Worm (Caenorhabditis elegans) whole organism, L4 larva: ENCODE results near the gene bcl-11.

Experiments
- D1046.2 ChIP-seq: fragments of 200-800 bp; sonication (Bioruptor generic); IDR thresholded peaks from 2 replicates; pipeline ENCODE4 v1.3.6; 2022; ENCODE audit warnings: missing genetic modification characterization, missing compliant biosample characterization
- F49E8.2 ChIP-seq: sonication (generic microtip); optimal IDR thresholded peaks from 2 replicates; lab custom pipeline; 2016; ENCODE audit warnings: missing compliant biosample characterization, mild to moderate bottlenecking, missing genetic modification characterization, borderline replicate concordance
- T20F7.1 ChIP-seq: fragments of 200-800 bp; sonication (Bioruptor generic); optimal IDR thresholded peaks from 2 replicates; lab custom pipeline; 2018; ENCODE audit warnings: mild to moderate bottlenecking, missing genetic modification characterization, missing compliant biosample characterization
- Y5F2A.4 ChIP-seq: fragments of 200-800 bp; sonication (Bioruptor generic); optimal IDR thresholded peaks from 2 replicates; lab custom pipeline; 2018; ENCODE audit warnings: mild to moderate bottlenecking, missing genetic modification characterization, missing compliant biosample characterization
- ZK337.2 ChIP-seq: fragments of 200-800 bp; sonication (Bioruptor generic); IDR thresholded peaks from 2 replicates; pipeline ENCODE4 v1.3.6; 2022; ENCODE audit warnings: missing genetic modification reagents, missing genetic modification characterization, missing compliant biosample characterization
- ZK546.5 ChIP-seq, 2 experiments: sonication (generic microtip); optimal IDR thresholded peaks; 2 replicates each; lab custom pipeline; 2017; ENCODE audit warnings: missing biosample characterization in 2 of 2, missing genetic modification characterization in 2 of 2
- arid-1 ChIP-seq: fragments of 200-800 bp; sonication (Bioruptor generic); conservative IDR thresholded peaks from 2 replicates; pipeline ENCODE4 v1.3.6; 2022; ENCODE audit warnings: missing genetic modification reagents, missing genetic modification characterization, missing compliant biosample characterization
- attf-4 ChIP-seq: sonication (generic microtip); optimal IDR thresholded peaks from 3 replicates; lab custom pipeline; 2017; ENCODE audit warnings: missing biosample characterization, missing genetic modification characterization
- ceh-20 ChIP-seq: fragments of 200-800 bp; sonication (Bioruptor generic); IDR thresholded peaks from 2 replicates; pipeline ENCODE4 v1.3.6; 2022; ENCODE audit warnings: missing genetic modification reagents, missing genetic modification characterization, missing compliant biosample characterization
- ceh-82 ChIP-seq: sonication (generic microtip); optimal IDR thresholded peaks from 2 replicates; lab custom pipeline; 2017; ENCODE audit warnings: missing biosample characterization, missing genetic modification characterization
- cey-2 ChIP-seq: sonication (generic microtip); optimal IDR thresholded peaks from 3 replicates; lab custom pipeline; 2017; ENCODE audit warnings: missing genetic modification characterization, mild to moderate bottlenecking, missing compliant biosample characterization, antibody characterized with exemption, borderline replicate concordance; ENCODE audit not compliant: insufficient read depth
- daf-12 ChIP-seq: fragments of 150-350 bp; optimal IDR thresholded peaks from 2 replicates; lab custom pipeline; 2014; ENCODE audit warnings: missing biosample characterization, missing genetic modification reagents, missing genetic modification characterization
- daf-19 ChIP-seq: fragments of 200-800 bp; sonication (Bioruptor generic); conservative IDR thresholded peaks from 2 replicates; pipeline ENCODE4 v1.3.6; 2022; ENCODE audit warnings: missing genetic modification characterization, missing compliant biosample characterization
- dmd-6 ChIP-seq: fragments of 200-800 bp; sonication (Bioruptor generic); IDR thresholded peaks from 2 replicates; pipeline ENCODE4 v1.3.6; 2022; ENCODE audit warnings: missing genetic modification reagents, missing genetic modification characterization, missing compliant biosample characterization
- dmd-8 ChIP-seq: fragments of 200-800 bp; sonication (Bioruptor generic); IDR thresholded peaks from 2 replicates; pipeline ENCODE4 v1.3.6; 2022; ENCODE audit warnings: missing genetic modification characterization, missing compliant biosample characterization
- dmd-9 ChIP-seq: fragments of 200-800 bp; sonication (Bioruptor generic); IDR thresholded peaks from 2 replicates; pipeline ENCODE4 v1.3.6; 2022; ENCODE audit warnings: missing genetic modification reagents, missing genetic modification characterization, missing compliant biosample characterization
- duxl-1 ChIP-seq: sonication (generic microtip); optimal IDR thresholded peaks from 2 replicates; lab custom pipeline; 2016; ENCODE audit warnings: mild to moderate bottlenecking, missing genetic modification characterization, moderate library complexity, missing compliant biosample characterization; ENCODE audit not compliant: poor library complexity
- fkh-10 ChIP-seq: fragments of 150-350 bp; optimal IDR thresholded peaks from 2 replicates; lab custom pipeline; 2014; ENCODE audit warnings: missing biosample characterization, missing genetic modification reagents, missing genetic modification characterization
- fos-1 ChIP-seq: fragments of 150-350 bp; optimal IDR thresholded peaks from 2 replicates; lab custom pipeline; 2014; ENCODE audit warnings: missing biosample characterization, missing genetic modification characterization
- hlh-11 ChIP-seq: fragments of 200-800 bp; sonication (Bioruptor generic); optimal IDR thresholded peaks from 2 replicates; lab custom pipeline; 2018; ENCODE audit warnings: mild to moderate bottlenecking, missing genetic modification characterization, missing compliant biosample characterization
- hlh-30 ChIP-seq: sonication (generic microtip); optimal IDR thresholded peaks from 2 replicates; lab custom pipeline; 2017; ENCODE audit warnings: antibody characterized with exemption, mild to moderate bottlenecking, missing genetic modification characterization, missing compliant biosample characterization; ENCODE audit not compliant: insufficient read depth
- lin-1 ChIP-seq: fragments of 200-800 bp; sonication (Bioruptor generic); IDR thresholded peaks from 2 replicates; pipeline ENCODE4 v1.3.6; 2022; ENCODE audit warnings: missing genetic modification reagents, missing genetic modification characterization, missing compliant biosample characterization
- lin-13 ChIP-seq: fragments of 150-350 bp; optimal IDR thresholded peaks from 2 replicates; lab custom pipeline; 2014; ENCODE audit warnings: missing biosample characterization, missing genetic modification reagents, missing genetic modification characterization
- lin-29 ChIP-seq: fragments of 200-800 bp; sonication (Bioruptor generic); IDR thresholded peaks from 2 replicates; pipeline ENCODE4 v1.3.6; 2022; ENCODE audit warnings: missing genetic modification reagents, missing genetic modification characterization, missing compliant biosample characterization
- lin-38 ChIP-seq: fragments of 200-800 bp; sonication (Bioruptor generic); IDR thresholded peaks from 2 replicates; pipeline ENCODE4 v1.3.6; 2022; ENCODE audit warnings: missing genetic modification reagents, missing genetic modification characterization, missing compliant biosample characterization
- lir-3 ChIP-seq: sonication (generic microtip); optimal IDR thresholded peaks from 2 replicates; lab custom pipeline; 2016; ENCODE audit warnings: mild to moderate bottlenecking, missing genetic modification characterization, missing compliant biosample characterization
- madf-5 ChIP-seq, 2 experiments: fragments of 200-800 bp; sonication (Bioruptor generic); IDR thresholded peaks; 2 replicates each; pipeline ENCODE4 v1.3.6; 2022; ENCODE audit warnings: missing compliant biosample characterization in 2 of 2, missing genetic modification characterization in 2 of 2
- madf-9 ChIP-seq: fragments of 200-800 bp; sonication (Bioruptor generic); conservative IDR thresholded peaks from 2 replicates; pipeline ENCODE4 v1.3.6; 2022; ENCODE audit warnings: missing genetic modification reagents, missing genetic modification characterization, missing compliant biosample characterization
- mes-2 ChIP-seq: sonication (generic microtip); optimal IDR thresholded peaks from 2 replicates; lab custom pipeline; 2016; ENCODE audit warnings: missing genotype, mild to moderate bottlenecking, missing genetic modification characterization, missing compliant biosample characterization; ENCODE audit not compliant: poor library complexity, severe bottlenecking
- mxl-3 ChIP-seq: fragments of 200-800 bp; sonication (Bioruptor generic); optimal IDR thresholded peaks from 2 replicates; lab custom pipeline; 2018; ENCODE audit warnings: mild to moderate bottlenecking, missing genetic modification characterization, missing compliant biosample characterization
- nhr-237 ChIP-seq: sonication (generic microtip); optimal IDR thresholded peaks from 2 replicates; lab custom pipeline; 2017; ENCODE audit warnings: missing biosample characterization, missing genetic modification characterization
- nhr-25 ChIP-seq: sonication (generic microtip); optimal IDR thresholded peaks from 2 replicates; lab custom pipeline; 2017; ENCODE audit warnings: missing genetic modification characterization, mild to moderate bottlenecking, missing compliant biosample characterization, antibody characterized with exemption, moderate library complexity, borderline replicate concordance; ENCODE audit not compliant: insufficient read depth
- nhr-41 ChIP-seq: fragments of 200-800 bp; sonication (Bioruptor generic); IDR thresholded peaks from 2 replicates; pipeline ENCODE4 v1.3.6; 2022; ENCODE audit warnings: missing genetic modification reagents, missing genetic modification characterization, missing compliant biosample characterization
- nhr-48 ChIP-seq: sonication (generic microtip); optimal IDR thresholded peaks from 2 replicates; lab custom pipeline; 2016; ENCODE audit warnings: mild to moderate bottlenecking, missing genetic modification characterization, missing compliant biosample characterization
- nhr-76 ChIP-seq: fragments of 150-350 bp; optimal IDR thresholded peaks from 2 replicates; lab custom pipeline; 2014; ENCODE audit warnings: missing biosample characterization, missing genetic modification characterization
- pha-4 ChIP-seq, 2 experiments: fragments of 150-350 bp in 1 of 2; fragments of 200-800 bp in 1 of 2; sonication (Bioruptor generic) in 1 of 2; IDR thresholded peaks in 1 of 2; optimal IDR thresholded peaks in 1 of 2; 2 replicates each; pipeline versions ENCODE4 v1.3.6 to Lab custom; 2014 to 2022; ENCODE audit warnings: missing genetic modification characterization in 2 of 2, missing genetic modification reagents in 2 of 2, missing biosample characterization in 1 of 2, missing compliant biosample characterization in 1 of 2
- rbr-2 ChIP-seq: sonication (generic microtip); optimal IDR thresholded peaks from 2 replicates; lab custom pipeline; 2016; ENCODE audit warnings: missing genotype, missing genetic modification characterization, missing compliant biosample characterization
- saeg-2 ChIP-seq: fragments of 200-800 bp; sonication (Bioruptor generic); IDR thresholded peaks from 2 replicates; pipeline ENCODE4 v1.3.6; 2022; ENCODE audit warnings: missing genetic modification reagents, missing genetic modification characterization, missing compliant biosample characterization
- sdz-12 ChIP-seq: fragments of 200-800 bp; sonication (Bioruptor generic); optimal IDR thresholded peaks from 2 replicates; lab custom pipeline; 2018; ENCODE audit warnings: mild to moderate bottlenecking, missing genetic modification characterization, missing compliant biosample characterization
- set-16 ChIP-seq: fragments of 200-800 bp; sonication (Bioruptor generic); IDR thresholded peaks from 2 replicates; pipeline ENCODE4 v1.3.6; 2022; ENCODE audit warnings: missing genetic modification reagents, missing genetic modification characterization, missing compliant biosample characterization
- snpc-1.2 ChIP-seq: fragments of 200-800 bp; sonication (Bioruptor generic); IDR thresholded peaks from 2 replicates; pipeline ENCODE4 v1.3.6; 2022; ENCODE audit warnings: missing genetic modification reagents, missing genetic modification characterization, missing compliant biosample characterization
- spr-1 ChIP-seq: sonication (generic microtip); optimal IDR thresholded peaks from 2 replicates; lab custom pipeline; 2016; ENCODE audit warnings: mild to moderate bottlenecking, missing genetic modification characterization, missing compliant biosample characterization
- vab-7 ChIP-seq: fragments of 200-800 bp; sonication (Bioruptor generic); IDR thresholded peaks from 2 replicates; pipeline ENCODE4 v1.3.6; 2022; ENCODE audit warnings: missing genetic modification reagents, missing genetic modification characterization, missing compliant biosample characterization
- zag-1 ChIP-seq: fragments of 150-350 bp; optimal IDR thresholded peaks from 2 replicates; lab custom pipeline; 2014; ENCODE audit warnings: missing biosample characterization, missing genetic modification characterization
- zfp-2 ChIP-seq: sonication (generic microtip); optimal IDR thresholded peaks from 2 replicates; lab custom pipeline; 2016; ENCODE audit warnings: mild to moderate bottlenecking, missing genetic modification characterization, missing compliant biosample characterization
- zfp-3 ChIP-seq: fragments of 200-800 bp; sonication (Bioruptor generic); conservative IDR thresholded peaks from 2 replicates; pipeline ENCODE4 v1.3.6; 2022; ENCODE audit warnings: missing genetic modification reagents, missing genetic modification characterization, missing compliant biosample characterization
- ztf-11 ChIP-seq: fragments of 150-350 bp; optimal IDR thresholded peaks from 2 replicates; lab custom pipeline; 2014; ENCODE audit warnings: missing biosample characterization, missing genetic modification characterization

Gene bcl-11

DNA sequence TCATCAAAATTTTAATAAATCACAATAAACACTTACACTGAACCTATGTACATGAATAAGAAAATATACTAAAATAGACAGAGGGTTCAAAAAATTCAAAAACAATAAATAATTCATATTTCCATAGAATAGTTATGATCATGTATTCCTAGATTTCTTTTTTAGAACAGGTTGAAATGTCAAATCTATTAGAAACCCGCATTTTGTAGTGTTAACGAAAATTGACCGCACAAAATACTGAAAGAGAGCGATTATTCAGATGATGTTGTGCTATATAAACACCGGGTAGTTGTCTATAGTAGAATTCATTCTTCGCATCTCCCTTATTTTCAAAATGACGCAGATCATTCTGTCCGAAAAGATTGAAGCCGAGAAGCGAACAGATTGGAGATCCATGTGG, 24.2 kb upstream of the bcl-11 start, which contains the start of gene T28C12.1:
TSS of gene T28C12.1 (plus strand) at position 301 of the 400 bp plus-strand sequence.
- no peak for TF ChIP-seq vab-7 (GFP tag; lab: Robert Waterston, UW)
- no peak for TF ChIP-seq lir-3 (tag; lab: Kevin White, UChicago)
- no peak for TF ChIP-seq ZK546.5 (tag; optimal IDR thresholded peaks at IDR 0.05; lab: Kevin White, UChicago)
- TF ChIP-seq lin-1 (GFP tag; lab: Robert Waterston, UW): no peak
- no peak for TF ChIP-seq spr-1 (tag; lab: Kevin White, UChicago)
- no peak for TF ChIP-seq nhr-41
- TF ChIP-seq daf-12 (tag; lab: Kevin White, UChicago): no peak
- no peak for TF ChIP-seq rbr-2 (tag; lab: Kevin White, UChicago)
- TF ChIP-seq T20F7.1 (GFP tag; lab: Kevin White, UChicago): no peak
- no peak for TF ChIP-seq attf-4 (tag; lab: Kevin White, UChicago)
- TF ChIP-seq nhr-237 (tag; lab: Kevin White, UChicago): no peak
- no peak for TF ChIP-seq cey-2
- no peak for TF ChIP-seq madf-5 (GFP tag; IDR thresholded peaks at IDR 0.05; lab: Robert Waterston, UW)
- TF ChIP-seq snpc-1.2: no peak
- no peak for TF ChIP-seq mes-2 (tag; lab: Kevin White, UChicago)
- no peak for TF ChIP-seq zfp-3 (GFP tag; lab: Robert Waterston, UW)
- TF ChIP-seq ceh-20 (GFP tag; lab: Robert Waterston, UW): no peak
- no peak for TF ChIP-seq fkh-10 (GFP tag; lab: Kevin White, UChicago)
- no peak for TF ChIP-seq fos-1
- TF ChIP-seq, all 104 proteins: peak for 0

DNA sequence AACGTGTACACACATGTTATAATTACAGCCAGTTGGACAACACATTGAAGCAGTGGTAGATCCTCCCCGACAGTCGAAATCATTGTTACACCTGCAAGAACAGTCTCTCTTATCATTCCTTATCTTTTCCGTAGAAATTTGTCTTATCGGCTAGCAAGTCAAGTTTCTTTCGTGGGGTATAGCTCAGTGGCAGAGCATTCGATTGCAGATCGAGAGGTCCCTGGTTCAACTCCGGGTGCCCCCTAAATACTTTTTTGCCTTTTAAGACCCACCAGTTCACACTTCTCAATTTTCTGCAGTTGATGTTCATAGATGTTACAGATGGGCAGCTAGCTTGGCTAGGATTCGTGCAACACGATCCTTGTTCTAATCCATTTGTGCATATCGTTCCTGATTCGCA, 20.6 kb upstream of the bcl-11 start:
- TF ChIP-seq D1046.2 (peak; percentile 72; the same call in 1 of the 2 replicates), nhr-25 (no peak), saeg-2 (GFP tag; lab: Robert Waterston, UW) (peak; percentile 73; the same call in 1 of the 2 replicates), lin-29 (GFP tag; lab: Robert Waterston, UW) (0 out of 2 replicates have a peak, but pooled peaks have one; percentile 58), set-16 (GFP tag; lab: Robert Waterston, UW) (no peak), dmd-8 (GFP tag; lab: Robert Waterston, UW) (peak; percentile 98), lir-3 (tag; lab: Kevin White, UChicago) (peak; percentile 48), nhr-41 (peak; percentile 77; the same call in 1 of the 2 replicates), fkh-10 (GFP tag; lab: Kevin White, UChicago) (no peak), ceh-82 (tag; lab: Kevin White, UChicago) (no peak), mxl-3 (GFP tag; lab: Kevin White, UChicago) (no peak), Y5F2A.4 (GFP tag; lab: Kevin White, UChicago) (peak; percentile 54), nhr-48 (tag; lab: Kevin White, UChicago) (peak; percentile 46), hlh-30 (tag; lab: Kevin White, UChicago) (no peak), zag-1 (tag; lab: Kevin White, UChicago) (no peak), nhr-76 (tag; lab: Kevin White, UChicago) (no peak), duxl-1 (tag; lab: Kevin White, UChicago) (peak; percentile 41), lin-38 (no peak), dmd-9 (0 out of 2 replicates have a peak, but pooled peaks have one; percentile 21), spr-1 (tag; lab: Kevin White, UChicago) (peak; percentile 58), F49E8.2 (tag; lab: Kevin White, UChicago) (no peak), dmd-6 (GFP tag; lab: Robert Waterston, UW) (no peak; the same call in 1 of the 2 replicates), rbr-2 (tag; lab: Kevin White, UChicago) (no peak), ZK337.2 (GFP tag; lab: Robert Waterston, UW) (peak; percentile 60; the same call in 1 of the 2 replicates), arid-1 (GFP tag; lab: Robert Waterston, UW) (peak; percentile 82), madf-9 (GFP tag; lab: Robert Waterston, UW) (peak; percentile 66), zfp-2 (tag; lab: Kevin White, UChicago) (no peak), ztf-11 (tag; lab: Kevin White, UChicago) (no peak), sdz-12 (no peak), lin-13 (GFP tag; lab: Kevin White, UChicago) (peak; percentile 13), daf-19 (GFP tag; lab: Robert Waterston, UW) (peak; percentile 84), pha-4 (GFP tag; IDR thresholded peaks at IDR 0.05; lab: Robert Waterston, UW) (peak; percentile 85), pha-4 (tag; optimal IDR thresholded peaks at IDR 0.05; lab: Kevin White, UChicago) (no peak), hlh-11 (tag; lab: Kevin White, UChicago) (no peak)
